Fruit fly (Drosophila melanogaster): ENCODE measurements around the gene Ubr3.
A peak's percentile ranks its signal among the peaks of the same experiment; 100 is the strongest.

Gene Ubr3

DNA sequence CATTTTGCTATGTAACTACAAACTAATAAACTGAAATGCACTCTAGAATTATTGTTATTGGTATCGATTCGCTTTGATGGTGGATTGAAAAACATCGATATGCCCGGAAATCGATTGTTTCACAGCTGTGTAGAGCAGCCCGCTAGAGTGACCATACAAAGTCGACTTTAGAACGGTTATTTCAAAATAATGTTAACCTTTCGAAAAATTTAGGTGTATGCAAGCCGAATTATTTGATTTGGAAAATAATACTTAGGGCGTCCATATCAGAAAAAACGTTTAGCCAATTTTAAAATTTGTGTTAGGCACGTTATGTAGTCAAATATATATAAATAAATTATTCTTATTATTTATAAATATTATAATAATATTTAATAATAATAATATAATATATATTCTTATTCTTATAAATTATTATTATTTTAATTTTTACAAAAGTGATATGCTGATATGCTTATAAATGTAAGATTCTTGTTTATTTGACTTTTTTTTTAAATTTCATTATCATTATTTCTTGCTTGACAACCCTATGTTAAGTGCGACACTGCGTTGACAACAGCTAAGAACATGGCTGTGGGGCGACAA, 32.6 kb downstream of the Ubr3 start, which contains the start of gene sws (continued):
- TF ChIP-seq Atf-2 (GFP tag; optimal IDR thresholded peaks at IDR 0.05) (no peak), CG6683 (GFP tag; optimal IDR thresholded peaks at IDR 0.05) (no peak), CG3407 (GFP tag; optimal IDR thresholded peaks at IDR 0.05) (no peak), Ravus (GFP tag; IDR thresholded peaks at IDR 0.05) (no peak), zf30C (GFP tag; optimal IDR thresholded peaks at IDR 0.05) (no peak), CG8924 (tag; optimal IDR thresholded peaks at IDR 0.05) (peak; percentile 45), Ada2b (GFP tag; IDR thresholded peaks at IDR 0.05) (no peak; the same call in 1 of the 2 replicates), CG7839 (tag; optimal IDR thresholded peaks at IDR 0.05) (peak; percentile 54), CG18262 (tag; optimal IDR thresholded peaks at IDR 0.05) (peak; percentile 48), Pdp1 (GFP tag; optimal IDR thresholded peaks at IDR 0.05) (no peak), nerfin-1 (tag; optimal IDR thresholded peaks at IDR 0.05) (no peak), wdn (GFP tag; IDR thresholded peaks at IDR 0.05) (no peak), CG12744 (GFP tag; optimal IDR thresholded peaks at IDR 0.05) (no peak), slou (GFP tag; optimal IDR thresholded peaks at IDR 0.05) (no peak), jing (GFP tag; optimal IDR thresholded peaks at IDR 0.05) (no peak), CG13775 (GFP tag; optimal IDR thresholded peaks at IDR 0.05) (peak; percentile 63), CG18599 (GFP tag; optimal IDR thresholded peaks at IDR 0.05) (peak; percentile 67), ac (GFP tag; optimal IDR thresholded peaks at IDR 0.05) (no peak), CG1792 (GFP tag; optimal IDR thresholded peaks at IDR 0.05) (no peak), abd-A (tag; optimal IDR thresholded peaks at IDR 0.05) (no peak), bcd (GFP tag; optimal IDR thresholded peaks at IDR 0.05) (peak; percentile 50), exex (tag; optimal IDR thresholded peaks at IDR 0.05) (no peak), pzg (GFP tag; optimal IDR thresholded peaks at IDR 0.05) (peak; percentile 51), fd102C (GFP tag; optimal IDR thresholded peaks at IDR 0.05) (no peak), dimm (GFP tag; IDR thresholded peaks at IDR 0.05) (no peak), CG15601 (tag; optimal IDR thresholded peaks at IDR 0.05) (peak; percentile 27), tgo (GFP tag; IDR thresholded peaks at IDR 0.05) (no peak), Hr51 (GFP tag; optimal IDR thresholded peaks at IDR 0.05) (peak in 1 of 2 experiments; percentile 64), CG8089 (GFP tag; optimal IDR thresholded peaks at IDR 0.05) (no peak), Side (GFP tag; optimal IDR thresholded peaks at IDR 0.05) (no peak), CG4360 (GFP tag; IDR thresholded peaks at IDR 0.05) (no peak), CG8290 (GFP tag; optimal IDR thresholded peaks at IDR 0.05) (no peak), CG8290 (tag; optimal IDR thresholded peaks at IDR 0.05) (peak in 1 of 2 experiments; percentile 50), gce (GFP tag; IDR thresholded peaks at IDR 0.05) (no peak), gfzf (GFP tag; optimal IDR thresholded peaks at IDR 0.05) (peak; percentile 36), sima (GFP tag; optimal IDR thresholded peaks at IDR 0.05) (no peak), sens (GFP tag) (no peak), bbx (GFP tag; IDR thresholded peaks at IDR 0.05; ENCODE audit: partially characterized antibody) (peak; percentile 70), CG16815 (GFP tag; optimal IDR thresholded peaks at IDR 0.05) (peak; percentile 6), sens-2 (GFP tag; IDR thresholded peaks at IDR 0.05) (no peak), tup (GFP tag; optimal IDR thresholded peaks at IDR 0.05) (no peak), CG3163 (GFP tag; optimal IDR thresholded peaks at IDR 0.05) (no peak), sisA (GFP tag; IDR thresholded peaks at IDR 0.05) (no peak), CG1603 (tag; optimal IDR thresholded peaks at IDR 0.05) (peak; percentile 47), dysf (GFP tag; IDR thresholded peaks at IDR 0.05) (peak; percentile 45; the same call in 1 of the 3 replicates), Ssrp (tag; optimal IDR thresholded peaks at IDR 0.05) (peak; percentile 37), phol (tag; optimal IDR thresholded peaks at IDR 0.05) (peak; percentile 59), fd96Cb (tag; optimal IDR thresholded peaks at IDR 0.05) (peak; percentile 31), CG6813 (GFP tag; optimal IDR thresholded peaks at IDR 0.05) (no peak), CG15073 (GFP tag; optimal IDR thresholded peaks at IDR 0.05) (no peak)

Data from whole organism, embryonic.